Fruit fly (Drosophila melanogaster) whole organism, embryonic: ENCODE measurements around the gene CG1738.
A peak's percentile ranks its signal among the peaks of the same experiment; 100 is the strongest.

Experiments used
- CG10267 ChIP-seq: fragments of 200-800 bp; sonication (Bioruptor generic); optimal IDR thresholded peaks from 2 replicates; lab custom pipeline; 2018; ENCODE audit warnings: missing biosample characterization, mild to moderate bottlenecking, missing genetic modification characterization, moderate library complexity
- CG11085 ChIP-seq: fragments of 200-800 bp; sonication (Bioruptor generic); IDR thresholded peaks from 2 replicates; pipeline ENCODE4 v1.3.6; 2022; ENCODE audit warnings: missing biosample characterization, missing genetic modification characterization
- CG12659 ChIP-seq: fragments of 200-800 bp; sonication (Bioruptor generic); optimal IDR thresholded peaks from 3 replicates; lab custom pipeline; 2017; ENCODE audit warnings: mild to moderate bottlenecking, missing biosample characterization, missing genetic modification reagents, missing genetic modification characterization
- CG13296 ChIP-seq: fragments of 200-800 bp; sonication (Bioruptor generic); optimal IDR thresholded peaks from 3 replicates; lab custom pipeline; 2018; ENCODE audit warnings: missing biosample characterization, mild to moderate bottlenecking, missing genetic modification characterization
- CG14710 ChIP-seq: fragments of 200-800 bp; sonication (Bioruptor generic); optimal IDR thresholded peaks from 3 replicates; lab custom pipeline; 2019; ENCODE audit warnings: missing biosample characterization, mild to moderate bottlenecking, missing genetic modification characterization, moderate library complexity
- CG15479 ChIP-seq: fragments of 200-800 bp; sonication (Bioruptor generic); optimal IDR thresholded peaks from 3 replicates; lab custom pipeline; 2019; ENCODE audit warnings: missing biosample characterization, mild to moderate bottlenecking, missing genetic modification characterization, moderate library complexity
- CG1647 ChIP-seq: fragments of 200-800 bp; sonication (Bioruptor generic); optimal IDR thresholded peaks from 3 replicates; lab custom pipeline; 2016; ENCODE audit warnings: missing biosample characterization, missing genetic modification characterization
- CG17361 ChIP-seq: fragments of 200-800 bp; sonication (Bioruptor generic); IDR thresholded peaks from 3 replicates; pipeline ENCODE4 v1.3.6; 2022; ENCODE audit warnings: missing biosample characterization, missing genetic modification characterization
- CG18262 ChIP-seq: fragments of 200-800 bp; optimal IDR thresholded peaks from 3 replicates; lab custom pipeline; 2019; ENCODE audit warnings: missing biosample characterization, mild to moderate bottlenecking, missing genetic modification characterization, moderate library complexity
- CG2129 ChIP-seq: fragments of 200-800 bp; sonication (Bioruptor generic); IDR thresholded peaks from 2 replicates; pipeline ENCODE4 v1.3.6; 2022; ENCODE audit warnings: missing biosample characterization, missing genetic modification characterization; ENCODE audit not compliant: partially characterized antibody
- CG32772 ChIP-seq: fragments of 200-800 bp; sonication (Bioruptor generic); IDR thresholded peaks from 2 replicates; pipeline ENCODE4 v1.3.6; 2022; ENCODE audit warnings: missing biosample characterization, missing genetic modification characterization
- CG33213 ChIP-seq: fragments of 200-800 bp; sonication (Bioruptor generic); optimal IDR thresholded peaks from 3 replicates; lab custom pipeline; 2016; ENCODE audit warnings: missing biosample characterization, missing genetic modification characterization
- CG6791 ChIP-seq: fragments of 200-800 bp; sonication (Bioruptor generic); IDR thresholded peaks from 3 replicates; pipeline ENCODE4 v1.3.6; 2022; ENCODE audit warnings: missing biosample characterization, missing genetic modification characterization; ENCODE audit not compliant: partially characterized antibody
- CG7556 ChIP-seq: fragments of 200-800 bp; sonication (Bioruptor generic); optimal IDR thresholded peaks from 2 replicates; lab custom pipeline; 2017; ENCODE audit warnings: missing biosample characterization, mild to moderate bottlenecking, missing genetic modification characterization
- CG8924 ChIP-seq: fragments of 200-800 bp; optimal IDR thresholded peaks from 3 replicates; lab custom pipeline; 2019; ENCODE audit warnings: missing biosample characterization, mild to moderate bottlenecking, missing genetic modification characterization, moderate library complexity
- CG9876 ChIP-seq: fragments of 200-800 bp; sonication (Bioruptor generic); optimal IDR thresholded peaks from 2 replicates; lab custom pipeline; 2016; ENCODE audit warnings: missing biosample characterization, missing genetic modification characterization
- CG9932 ChIP-seq: fragments of 200-800 bp; sonication (Bioruptor generic); IDR thresholded peaks from 2 replicates; pipeline ENCODE4 v1.3.6; 2022; ENCODE audit warnings: missing biosample characterization, missing genetic modification characterization
- CHES-1-like ChIP-seq: fragments of 200-800 bp; sonication (Bioruptor generic); optimal IDR thresholded peaks from 2 replicates; lab custom pipeline; 2016; ENCODE audit warnings: missing biosample characterization, missing genetic modification characterization
- Doc3 ChIP-seq: fragments of 200-800 bp; sonication (Bioruptor generic); IDR thresholded peaks from 3 replicates; pipeline ENCODE4 v1.3.6; 2022; ENCODE audit warnings: missing biosample characterization, missing genetic modification characterization; ENCODE audit not compliant: partially characterized antibody
- Drgx ChIP-seq: fragments of 200-800 bp; sonication (Bioruptor generic); IDR thresholded peaks from 2 replicates; pipeline ENCODE4 v1.3.6; 2022; ENCODE audit warnings: missing biosample characterization, missing genetic modification characterization
- Gug ChIP-seq: fragments of 200-800 bp; sonication (Bioruptor generic); IDR thresholded peaks from 4 replicates; pipeline ENCODE4 v1.3.6; 2022; ENCODE audit warnings: missing biosample characterization, missing genetic modification characterization
- Hand ChIP-seq: fragments of 200-800 bp; sonication (Bioruptor generic); optimal IDR thresholded peaks from 2 replicates; lab custom pipeline; 2017; ENCODE audit warnings: mild to moderate bottlenecking, missing biosample characterization, missing genetic modification reagents, missing genetic modification characterization
- Hr51 ChIP-seq, 2 experiments: fragments of 200-800 bp; sonication (Bioruptor generic); optimal IDR thresholded peaks; 2 replicates in 1 of 2; 3 replicates in 1 of 2; lab custom pipeline; 2016 to 2018; ENCODE audit warnings: missing biosample characterization in 2 of 2, missing genetic modification characterization in 2 of 2, mild to moderate bottlenecking in 1 of 2, moderate library complexity in 1 of 2
- Jarid2 ChIP-seq: fragments of 200-800 bp; sonication (Bioruptor generic); optimal IDR thresholded peaks from 3 replicates; lab custom pipeline; 2017; ENCODE audit warnings: mild to moderate bottlenecking, missing biosample characterization, missing genetic modification reagents, missing genetic modification characterization
- MBD-R2 ChIP-seq: fragments of 200-800 bp; sonication (Bioruptor generic); IDR thresholded peaks from 2 replicates; pipeline ENCODE4 v1.3.6; 2022; ENCODE audit warnings: missing biosample characterization, missing genetic modification characterization
- Myb ChIP-seq: fragments of 200-800 bp; sonication (Bioruptor generic); optimal IDR thresholded peaks from 2 replicates; lab custom pipeline; 2016; ENCODE audit warnings: missing biosample characterization, missing genetic modification characterization
- Optix ChIP-seq: fragments of 200-800 bp; sonication (Bioruptor generic); IDR thresholded peaks from 3 replicates; pipeline ENCODE4 v1.3.6; 2022; ENCODE audit warnings: missing biosample characterization, missing genetic modification characterization
- PHDP ChIP-seq: fragments of 200-800 bp; sonication (Bioruptor generic); optimal IDR thresholded peaks from 3 replicates; lab custom pipeline; 2018; ENCODE audit warnings: missing biosample characterization, mild to moderate bottlenecking, missing genetic modification characterization, moderate library complexity
- Rfx ChIP-seq: fragments of 200-800 bp; sonication (Bioruptor generic); IDR thresholded peaks from 2 replicates; pipeline ENCODE4 v1.3.6; 2022; ENCODE audit warnings: missing biosample characterization, missing genetic modification characterization
- Xbp1 ChIP-seq: fragments of 200-800 bp; sonication (Bioruptor generic); optimal IDR thresholded peaks from 3 replicates; lab custom pipeline; 2016; ENCODE audit warnings: missing biosample characterization, mild to moderate bottlenecking, missing genetic modification characterization
- bsh ChIP-seq, 2 experiments: fragments of 200-800 bp; sonication (Bioruptor generic); optimal IDR thresholded peaks; 2 replicates each; lab custom pipeline; 2017 to 2018; ENCODE audit warnings: mild to moderate bottlenecking in 2 of 2, missing biosample characterization in 2 of 2, missing genetic modification characterization in 2 of 2, moderate library complexity in 1 of 2
- chinmo ChIP-seq: fragments of 200-800 bp; sonication (Bioruptor generic); IDR thresholded peaks from 4 replicates; pipeline ENCODE4 v1.3.6; 2022; ENCODE audit warnings: missing biosample characterization, missing genetic modification characterization; ENCODE audit not compliant: partially characterized antibody
- ci ChIP-seq: fragments of 200-800 bp; sonication (Bioruptor generic); IDR thresholded peaks from 3 replicates; pipeline ENCODE4 v1.3.6; 2022; ENCODE audit warnings: missing biosample characterization, missing genetic modification characterization
- esg ChIP-seq: fragments of 200-800 bp; sonication (Bioruptor generic); conservative IDR thresholded peaks from 2 replicates; pipeline ENCODE4 v1.3.6; 2022; ENCODE audit warnings: missing biosample characterization, missing genetic modification characterization
- gem ChIP-seq: fragments of 200-800 bp; sonication (Bioruptor generic); optimal IDR thresholded peaks from 2 replicates; lab custom pipeline; 2019; ENCODE audit warnings: missing biosample characterization, mild to moderate bottlenecking, missing genetic modification characterization, moderate library complexity
- gfzf ChIP-seq: fragments of 200-800 bp; sonication (Bioruptor generic); optimal IDR thresholded peaks from 2 replicates; lab custom pipeline; 2016; ENCODE audit warnings: missing biosample characterization, mild to moderate bottlenecking, missing genetic modification characterization, moderate library complexity
- ham ChIP-seq: fragments of 200-800 bp; sonication (Bioruptor generic); IDR thresholded peaks from 2 replicates; pipeline ENCODE4 v1.3.6; 2022; ENCODE audit warnings: missing biosample characterization, missing genetic modification characterization
- ken ChIP-seq: fragments of 200-800 bp; sonication (Bioruptor generic); IDR thresholded peaks from 3 replicates; pipeline ENCODE4 v1.3.6; 2022; ENCODE audit warnings: missing biosample characterization, missing genetic modification characterization
- kni ChIP-seq: fragments of 200-800 bp; sonication (Bioruptor generic); optimal IDR thresholded peaks from 3 replicates; lab custom pipeline; 2017; ENCODE audit warnings: mild to moderate bottlenecking, missing biosample characterization, missing genetic modification reagents, missing genetic modification characterization
- otp ChIP-seq: fragments of 200-800 bp; sonication (Bioruptor generic); IDR thresholded peaks from 3 replicates; pipeline ENCODE4, ENCODE4 v1.3.6; 2022; ENCODE audit warnings: missing biosample characterization, missing genetic modification characterization
- psq ChIP-seq: fragments of 200-800 bp; sonication (Bioruptor generic); optimal IDR thresholded peaks from 2 replicates; lab custom pipeline; 2017; ENCODE audit warnings: missing biosample characterization, missing genetic modification characterization
- pum ChIP-seq: fragments of 200-800 bp; sonication (Bioruptor generic); optimal IDR thresholded peaks from 2 replicates; lab custom pipeline; 2016; ENCODE audit warnings: missing biosample characterization, missing genetic modification characterization
- rib ChIP-seq: fragments of 200-800 bp; sonication (Bioruptor generic); IDR thresholded peaks from 2 replicates; pipeline ENCODE4 v1.3.6; 2022; ENCODE audit warnings: missing biosample characterization, missing genetic modification characterization
- ro ChIP-seq: fragments of 200-800 bp; sonication (Bioruptor generic); IDR thresholded peaks from 2 replicates; pipeline ENCODE4 v1.3.6; 2022; ENCODE audit warnings: missing biosample characterization, missing genetic modification characterization
- sqz ChIP-seq: fragments of 200-800 bp; sonication (Bioruptor generic); optimal IDR thresholded peaks from 3 replicates; lab custom pipeline; 2018; ENCODE audit warnings: missing biosample characterization, mild to moderate bottlenecking, missing genetic modification characterization
- sr ChIP-seq: fragments of 200-800 bp; sonication (Bioruptor generic); IDR thresholded peaks from 3 replicates; pipeline ENCODE4 v1.3.6; 2022; ENCODE audit warnings: missing biosample characterization, missing genetic modification characterization
- vvl ChIP-seq: fragments of 200-800 bp; sonication (Bioruptor generic); IDR thresholded peaks from 2 replicates; pipeline ENCODE4 v1.3.6; 2022; ENCODE audit warnings: missing biosample characterization, missing genetic modification characterization

CG1738 gene

dm6 chrX:11339868-11340548 is 8.8 kb upstream of the CG1738 start, which contains the start of the genes CG34348 and Kap3:
CG34348 (plus strand) TSS chrX:11339873.
Kap3 (minus strand) TSS chrX:11340084.
- peak; percentile 27; the same call in 1 of the 2 replicates for TF ChIP-seq CG32772 (GFP tag; lab: Robert Waterston, UW)
- TF ChIP-seq MBD-R2 (GFP tag; lab: Robert Waterston, UW), result peak; percentile 6; the same call in 1 of the 2 replicates
- peak in 1 of 2 experiments; percentile 47 for TF ChIP-seq bsh (GFP tag; optimal IDR thresholded peaks at IDR 0.05; lab: Kevin White, UChicago)
- TF ChIP-seq rib (GFP tag; lab: Robert Waterston, UW), result no peak
- TF ChIP-seq CG9876 (GFP tag; lab: Kevin White, UChicago), result no peak
- TF ChIP-seq psq, result peak; percentile 82
- peak; percentile 23 for TF ChIP-seq CG12659
- TF ChIP-seq Myb (GFP tag; lab: Kevin White, UChicago), result peak; percentile 9
- no peak for TF ChIP-seq Xbp1 (GFP tag; lab: Kevin White, UChicago)
- TF ChIP-seq Rfx (GFP tag; lab: Robert Waterston, UW), result peak; percentile 2; the same call in 1 of the 2 replicates
- no peak for TF ChIP-seq CG10267 (tag; lab: Kevin White, UChicago)
- TF ChIP-seq CG8924 (tag; lab: Kevin White, UChicago), result peak; percentile 57
- TF ChIP-seq CG33213 (GFP tag; lab: Kevin White, UChicago), result no peak
- no peak for TF ChIP-seq CG11085 (GFP tag; lab: Robert Waterston, UW)
- TF ChIP-seq sqz (GFP tag; lab: Kevin White, UChicago), result peak; percentile 13
- TF ChIP-seq gfzf, result peak; percentile 10
- no peak for TF ChIP-seq CG15479 (GFP tag; lab: Kevin White, UChicago)
- TF ChIP-seq Drgx, result 0 out of 2 replicates have a peak, but pooled peaks have one; percentile 25

dm6 chrX:11340719-11341322 is 8.0 kb upstream of the CG1738 start:
- TF ChIP-seq CG6791 (no peak), CG13296 (GFP tag; lab: Kevin White, UChicago) (no peak), gem (tag; lab: Kevin White, UChicago) (peak; percentile 43), CG14710 (tag; lab: Kevin White, UChicago) (peak; percentile 37), Gug (GFP tag; lab: Robert Waterston, UW) (peak; percentile 2; the same call in 1 of the 4 replicates), CG1647 (GFP tag; lab: Kevin White, UChicago) (no peak), Doc3 (no peak), CG2129 (GFP tag; lab: Robert Waterston, UW) (no peak), Optix (GFP tag; lab: Robert Waterston, UW) (no peak), esg (no peak), Xbp1 (GFP tag; lab: Kevin White, UChicago) (peak; percentile 30), Hr51 (GFP tag; optimal IDR thresholded peaks at IDR 0.05; lab: Kevin White, UChicago) (peak in 1 of 2 experiments; percentile 13), otp (no peak), CG17361 (GFP tag; lab: Robert Waterston, UW) (peak; percentile 49; the same call in 1 of the 3 replicates), ham (GFP tag; lab: Robert Waterston, UW) (no peak), Jarid2 (GFP tag; lab: Kevin White, UChicago) (no peak), ken (no peak), pum (GFP tag; lab: Kevin White, UChicago) (no peak), ro (GFP tag; lab: Robert Waterston, UW) (no peak), CG18262 (tag; lab: Kevin White, UChicago) (peak; percentile 41), CG7556 (GFP tag; lab: Kevin White, UChicago) (peak; percentile 9), CG9932 (no peak), vvl (GFP tag; lab: Robert Waterston, UW) (peak; percentile 13; the same call in 1 of the 2 replicates), chinmo (GFP tag; lab: Robert Waterston, UW) (0 out of 4 replicates have a peak, but pooled peaks have one; percentile 36), sr (GFP tag; lab: Robert Waterston, UW) (no peak), PHDP (tag; lab: Kevin White, UChicago) (peak; percentile 9), kni (GFP tag; lab: Kevin White, UChicago) (peak; percentile 22), CHES-1-like (GFP tag; lab: Kevin White, UChicago) (no peak), Hand (no peak), ci (peak; percentile 53; the same call in 1 of the 3 replicates)
